Fruit fly (Drosophila melanogaster) whole organism, pupa: Measurements from ENCODE around the gene Trf4-2.
A peak's percentile ranks its signal among the peaks of the same experiment; 100 is the strongest.

Experiments
- CG10348 ChIP-seq: fragments of 200-800 bp; sonication (Bioruptor generic); IDR thresholded peaks from 2 replicates; pipeline ENCODE4 v1.3.6; 2022; ENCODE audit warnings: missing biosample characterization, missing genetic modification characterization
- CG12605 ChIP-seq: fragments of 200-800 bp; sonication (Bioruptor generic); IDR thresholded peaks from 2 replicates; pipeline ENCODE4 v1.3.6; 2022; ENCODE audit warnings: missing biosample characterization, missing genetic modification characterization
- CG13204 ChIP-seq: fragments of 200-800 bp; sonication (Bioruptor generic); optimal IDR thresholded peaks from 2 replicates; lab custom pipeline; 2018; ENCODE audit warnings: missing biosample characterization, mild to moderate bottlenecking, missing genetic modification characterization, moderate library complexity
- CG14655 ChIP-seq: fragments of 200-800 bp; sonication (Bioruptor generic); optimal IDR thresholded peaks from 3 replicates; lab custom pipeline; 2017; ENCODE audit warnings: mild to moderate bottlenecking, missing biosample characterization, missing genetic modification reagents, missing genetic modification characterization
- CG15710 ChIP-seq: fragments of 200-800 bp; sonication (Bioruptor generic); optimal IDR thresholded peaks from 2 replicates; lab custom pipeline; 2018; ENCODE audit warnings: missing biosample characterization, mild to moderate bottlenecking, missing genetic modification characterization, moderate library complexity
- CG17806 ChIP-seq: fragments of 200-800 bp; sonication (Bioruptor generic); optimal IDR thresholded peaks from 2 replicates; lab custom pipeline; 2018; ENCODE audit warnings: missing biosample characterization, mild to moderate bottlenecking, missing genetic modification characterization, moderate library complexity
- CG32121 ChIP-seq: fragments of 200-800 bp; sonication (Bioruptor generic); IDR thresholded peaks from 2 replicates; pipeline ENCODE4 v1.3.6; 2022; ENCODE audit warnings: missing biosample characterization, missing genetic modification characterization
- CG34367 ChIP-seq: fragments of 200-800 bp; sonication (Bioruptor generic); optimal IDR thresholded peaks from 2 replicates; lab custom pipeline; 2018; ENCODE audit warnings: missing biosample characterization, mild to moderate bottlenecking, missing genetic modification characterization
- CG4496 ChIP-seq: fragments of 200-800 bp; sonication (Bioruptor generic); IDR thresholded peaks from 3 replicates; pipeline ENCODE4 v1.3.6; 2022; ENCODE audit warnings: missing biosample characterization, missing genetic modification characterization
- CG8159 ChIP-seq: fragments of 200-800 bp; sonication (Bioruptor generic); optimal IDR thresholded peaks from 3 replicates; lab custom pipeline; 2018; ENCODE audit warnings: missing biosample characterization, mild to moderate bottlenecking, missing genetic modification characterization, moderate library complexity
- CG8301 ChIP-seq: fragments of 200-800 bp; sonication (Bioruptor generic); optimal IDR thresholded peaks from 2 replicates; lab custom pipeline; 2018; ENCODE audit warnings: missing biosample characterization, mild to moderate bottlenecking, missing genetic modification characterization
- CG9948 ChIP-seq: fragments of 200-800 bp; sonication (Bioruptor generic); optimal IDR thresholded peaks from 2 replicates; lab custom pipeline; 2018; ENCODE audit warnings: missing biosample characterization, mild to moderate bottlenecking, missing genetic modification characterization, moderate library complexity
- D1 ChIP-seq: fragments of 200-800 bp; sonication (Bioruptor generic); optimal IDR thresholded peaks from 2 replicates; lab custom pipeline; 2018; ENCODE audit warnings: missing biosample characterization, mild to moderate bottlenecking, missing genetic modification characterization, moderate library complexity
- EcR ChIP-seq: fragments of 200-800 bp; sonication (Bioruptor generic); optimal IDR thresholded peaks from 3 replicates; lab custom pipeline; 2019; ENCODE audit warnings: missing biosample characterization, missing genetic modification characterization, mild to moderate bottlenecking, moderate library complexity, missing genetic modification reagents
- Ets98B ChIP-seq: fragments of 200-800 bp; sonication (Bioruptor generic); IDR thresholded peaks from 2 replicates; pipeline ENCODE4 v1.3.6; 2022; ENCODE audit warnings: missing biosample characterization, missing genetic modification characterization
- Pif1A ChIP-seq: fragments of 200-800 bp; sonication (Bioruptor generic); optimal IDR thresholded peaks from 3 replicates; lab custom pipeline; 2016; ENCODE audit warnings: missing biosample characterization, missing genetic modification characterization
- Pif1B ChIP-seq: fragments of 200-800 bp; sonication (Bioruptor generic); optimal IDR thresholded peaks from 3 replicates; lab custom pipeline; 2016; ENCODE audit warnings: missing biosample characterization, missing genetic modification characterization
- Snoo ChIP-seq: fragments of 200-800 bp; sonication (Bioruptor generic); optimal IDR thresholded peaks from 3 replicates; lab custom pipeline; 2017; ENCODE audit warnings: missing biosample characterization, mild to moderate bottlenecking, missing genetic modification characterization, inconsistent platforms
- fd96Ca ChIP-seq: fragments of 200-800 bp; sonication (Bioruptor generic); IDR thresholded peaks from 3 replicates; pipeline ENCODE4 v1.3.6; 2022; ENCODE audit warnings: missing biosample characterization, missing genetic modification characterization
- gl ChIP-seq: fragments of 200-800 bp; sonication (Bioruptor generic); optimal IDR thresholded peaks from 2 replicates; lab custom pipeline; 2018; ENCODE audit warnings: missing biosample characterization, mild to moderate bottlenecking, missing genetic modification characterization
- rn ChIP-seq: fragments of 200-800 bp; sonication (Bioruptor generic); IDR thresholded peaks from 2 replicates; pipeline ENCODE4 v1.3.6; 2022; ENCODE audit warnings: missing biosample characterization, missing genetic modification characterization

The Trf4-2 gene

DNA sequence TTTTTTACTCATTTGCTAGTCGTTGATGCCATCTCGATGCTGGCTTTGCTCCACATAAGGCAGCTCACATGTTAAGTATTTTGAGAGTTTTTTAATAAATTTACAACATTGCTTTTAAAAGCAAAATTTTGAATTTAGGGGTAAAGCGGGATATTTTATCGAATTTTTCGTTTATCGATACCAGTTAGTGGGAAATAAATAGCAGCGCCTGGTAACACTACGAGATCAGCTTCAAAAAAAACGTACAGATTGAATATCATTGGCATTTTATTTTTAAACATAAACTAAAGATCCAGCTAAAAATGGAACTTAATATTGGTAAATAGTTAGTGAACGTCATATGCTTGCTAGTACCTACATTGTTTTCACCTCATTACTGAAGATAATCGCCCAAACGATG lies 2.7 kb upstream of the Trf4-2 start, which contains the start of gene Mink:
Gene Mink, plus strand, starts transcription at position 204 of the 400 bp plus-strand sequence.
- no peak for TF ChIP-seq Ets98B (GFP tag; lab: Robert Waterston, UW)
- no peak for TF ChIP-seq CG34367 (tag; lab: Kevin White, UChicago)
- TF ChIP-seq Pif1A, result no peak
- no peak for TF ChIP-seq CG10348
- TF ChIP-seq CG32121 (GFP tag; lab: Robert Waterston, UW), result no peak
- no peak for TF ChIP-seq rn (GFP tag; lab: Robert Waterston, UW)
- TF ChIP-seq CG13204, result no peak
- no peak for TF ChIP-seq CG8159
- TF ChIP-seq CG8301 (tag; lab: Kevin White, UChicago), result no peak
- TF ChIP-seq CG9948, result no peak
- TF ChIP-seq CG14655 (GFP tag; lab: Kevin White, UChicago), result no peak
- no peak for TF ChIP-seq D1 (tag; lab: Kevin White, UChicago)
- TF ChIP-seq CG15710 (tag; lab: Kevin White, UChicago), result no peak
- no peak for TF ChIP-seq CG12605 (GFP tag; lab: Robert Waterston, UW)
- TF ChIP-seq CG17806 (tag; lab: Kevin White, UChicago), result no peak
- no peak for TF ChIP-seq Snoo
- no peak for TF ChIP-seq CG4496 (GFP tag; lab: Robert Waterston, UW)
- no peak for TF ChIP-seq gl
- no peak for TF ChIP-seq fd96Ca (GFP tag; lab: Robert Waterston, UW)
- TF ChIP-seq Pif1B (GFP tag; lab: Kevin White, UChicago), result no peak
- TF ChIP-seq, all 21 proteins: peak for 0

DNA sequence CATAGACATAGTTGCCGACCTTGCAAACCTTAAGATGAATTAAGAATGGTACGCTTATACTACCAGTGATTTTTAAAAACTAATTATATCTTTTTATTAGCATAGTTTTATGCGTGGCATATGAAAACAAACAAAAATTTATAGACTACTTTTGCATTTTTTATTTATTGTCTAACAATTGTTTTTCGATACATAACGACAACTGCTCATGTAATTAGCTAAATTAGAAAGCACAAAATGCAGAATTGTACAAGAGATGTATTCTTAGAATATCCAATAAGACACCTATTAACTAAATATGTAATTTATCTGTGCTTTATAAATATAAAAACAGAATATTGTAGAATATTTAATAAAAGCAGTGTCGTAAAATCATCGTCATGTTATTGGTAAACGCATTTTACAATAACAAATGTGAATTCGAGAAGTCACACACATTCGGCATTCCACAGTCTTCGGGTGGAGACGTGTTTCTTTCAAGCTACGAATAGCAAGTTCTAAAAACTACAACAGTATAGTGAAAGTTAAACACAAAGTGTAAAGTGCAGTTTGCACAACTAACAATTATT lies 1.8 kb downstream of the Trf4-2 start:
- TF ChIP-seq CG32121 (GFP tag; lab: Robert Waterston, UW), result no peak
- no peak for TF ChIP-seq gl
- no peak for TF ChIP-seq CG8301 (tag; lab: Kevin White, UChicago)
- TF ChIP-seq rn (GFP tag; lab: Robert Waterston, UW), result no peak
- TF ChIP-seq Snoo, result no peak
- no peak for TF ChIP-seq CG12605 (GFP tag; lab: Robert Waterston, UW)
- no peak for TF ChIP-seq CG34367 (tag; lab: Kevin White, UChicago)
- no peak for TF ChIP-seq CG15710 (tag; lab: Kevin White, UChicago)
- no peak for TF ChIP-seq CG10348
- no peak for TF ChIP-seq fd96Ca (GFP tag; lab: Robert Waterston, UW)
- no peak for TF ChIP-seq CG8159
- no peak for TF ChIP-seq Pif1A
- TF ChIP-seq CG13204, result no peak
- TF ChIP-seq CG9948, result no peak
- no peak for TF ChIP-seq D1 (tag; lab: Kevin White, UChicago)
- TF ChIP-seq Pif1B (GFP tag; lab: Kevin White, UChicago), result no peak
- no peak for TF ChIP-seq CG17806 (tag; lab: Kevin White, UChicago)
- no peak for TF ChIP-seq EcR (GFP tag; lab: Kevin White, UChicago)
- TF ChIP-seq CG4496 (GFP tag; lab: Robert Waterston, UW), result no peak

DNA sequence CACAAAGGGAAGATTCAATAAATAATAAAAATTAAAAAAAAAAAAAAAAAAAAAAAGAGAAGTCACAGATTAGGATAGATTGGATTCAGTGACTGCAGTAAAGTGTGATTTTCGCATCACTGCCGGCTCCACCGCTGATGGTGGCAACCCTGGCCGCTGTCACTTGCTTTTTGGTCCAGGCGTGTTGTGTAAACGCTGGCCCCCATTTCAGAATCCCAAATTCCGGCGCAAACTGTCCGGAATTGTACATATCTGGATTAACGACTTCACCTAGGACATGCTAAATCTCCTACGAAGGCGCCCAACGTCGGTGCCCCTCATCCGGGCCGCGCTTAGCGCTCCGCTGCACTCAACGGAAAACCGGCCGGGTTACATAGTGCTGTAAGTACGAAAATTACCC lies 6.8 kb downstream of the Trf4-2 start, which contains the start of gene CG11771:
Gene CG11771, plus strand, starts transcription at position 155 of the 400 bp plus-strand sequence.
- no peak for TF ChIP-seq Snoo
- peak; percentile 21; the same call in 1 of the 2 replicates for TF ChIP-seq CG32121 (GFP tag; lab: Robert Waterston, UW)

DNA sequence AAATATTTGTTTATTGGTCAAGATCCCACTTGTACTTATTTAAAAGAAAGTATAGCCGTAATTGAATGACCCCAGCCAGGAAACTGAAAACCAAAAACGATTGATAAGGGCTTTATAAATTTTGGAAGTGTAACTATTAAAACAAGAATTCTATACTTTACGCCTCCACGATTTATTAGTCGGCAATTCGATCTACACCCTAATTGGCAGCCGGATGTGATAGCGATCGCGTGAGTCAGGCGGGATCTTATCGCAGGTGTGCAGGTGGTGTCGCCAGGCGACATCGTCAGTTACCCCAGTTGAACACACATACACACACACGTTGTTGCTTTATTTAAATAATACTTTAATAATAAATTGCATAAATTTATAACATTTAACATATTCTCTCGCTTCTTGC lies 9.5 kb downstream of the Trf4-2 start:
- TF ChIP-seq CG8301 (tag; lab: Kevin White, UChicago), result no peak
- no peak for TF ChIP-seq EcR (GFP tag; lab: Kevin White, UChicago)
- no peak for TF ChIP-seq Pif1B (GFP tag; lab: Kevin White, UChicago)
- no peak for TF ChIP-seq D1 (tag; lab: Kevin White, UChicago)
- TF ChIP-seq CG17806 (tag; lab: Kevin White, UChicago), result no peak
- TF ChIP-seq CG8159, result no peak
- no peak for TF ChIP-seq Pif1A
- TF ChIP-seq CG4496 (GFP tag; lab: Robert Waterston, UW), result no peak
- TF ChIP-seq CG14655 (GFP tag; lab: Kevin White, UChicago), result no peak
- no peak for TF ChIP-seq rn (GFP tag; lab: Robert Waterston, UW)
- no peak for TF ChIP-seq CG10348
- no peak for TF ChIP-seq Snoo
- no peak for TF ChIP-seq CG13204
- TF ChIP-seq CG12605 (GFP tag; lab: Robert Waterston, UW), result no peak
- no peak for TF ChIP-seq CG9948
- no peak for TF ChIP-seq gl
- TF ChIP-seq CG32121 (GFP tag; lab: Robert Waterston, UW), result no peak
- TF ChIP-seq CG34367 (tag; lab: Kevin White, UChicago), result no peak

DNA sequence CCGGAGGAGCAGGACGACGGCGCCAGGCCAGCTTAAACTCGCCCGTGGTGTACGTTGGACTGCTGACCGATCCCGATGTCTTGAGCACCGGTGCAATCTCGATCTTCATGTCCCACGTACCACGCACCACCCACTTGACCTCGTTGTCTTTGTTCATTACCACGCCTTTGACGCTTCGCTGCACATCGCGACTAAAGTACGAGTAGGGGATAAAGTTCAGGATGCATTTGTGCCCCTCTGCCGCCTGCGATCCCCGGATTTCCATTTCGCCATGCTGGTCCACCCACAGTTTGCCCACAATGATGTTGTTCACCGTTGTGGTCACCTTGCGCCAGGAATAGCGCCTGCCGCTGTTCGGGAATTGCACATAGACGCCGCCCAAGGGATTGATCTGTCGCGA lies 10.7 kb downstream of the Trf4-2 start:
- TF ChIP-seq Pif1B (GFP tag; lab: Kevin White, UChicago), result no peak
- TF ChIP-seq CG14655 (GFP tag; lab: Kevin White, UChicago), result no peak
- no peak for TF ChIP-seq CG8301 (tag; lab: Kevin White, UChicago)
- peak; percentile 43 for TF ChIP-seq gl
- no peak for TF ChIP-seq CG17806 (tag; lab: Kevin White, UChicago)

DNA sequence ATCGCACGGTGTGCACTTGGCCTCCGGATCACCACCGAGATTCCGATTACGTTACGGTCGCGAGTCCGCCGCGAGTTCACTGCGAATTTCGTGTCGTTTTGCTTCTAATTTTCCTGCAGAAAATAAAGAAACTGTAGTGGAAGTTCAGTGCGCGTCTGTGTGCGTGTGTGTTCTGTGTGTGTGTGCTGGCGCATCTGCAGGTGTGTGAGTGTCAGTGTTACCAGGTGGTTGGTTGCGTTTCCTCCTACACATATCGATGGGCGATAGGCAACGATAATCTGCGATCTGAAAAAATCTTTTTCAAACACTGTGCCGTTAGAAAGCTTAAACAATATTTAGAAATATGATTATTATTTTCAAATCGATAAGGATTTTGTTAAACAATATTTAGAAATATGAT lies 13.0 kb downstream of the Trf4-2 start, which contains the start of gene Osbp:
Gene Osbp, minus strand, starts transcription at position 174 of the 400 bp plus-strand sequence.
- TF ChIP-seq Snoo (peak; percentile 2), CG34367 (tag; lab: Kevin White, UChicago) (no peak), CG13204 (no peak)
